Worm (Caenorhabditis elegans): ENCODE data around the gene R09E10.5.

Gene R09E10.5

ce11 chrIV:10302203-10302602 lies at the start of gene R09E10.5:
Gene R09E10.5, minus strand, starts transcription at chrIV:10302303.
- TF ChIP-seq mel-28 (tag; optimal IDR thresholded peaks at IDR 0.05; ENCODE audit: borderline replicate concordance) (no peak), Y56A3A.18 (GFP tag; IDR thresholded peaks at IDR 0.05) (no peak), nhr-90 (tag; optimal IDR thresholded peaks at IDR 0.05) (no peak), ceh-40 (GFP tag; IDR thresholded peaks at IDR 0.05) (no peak), hmg-20 (GFP tag; IDR thresholded peaks at IDR 0.05) (no peak), D2030.7 (GFP tag; IDR thresholded peaks at IDR 0.05) (no peak), pha-4 (tag; optimal IDR thresholded peaks at IDR 0.05) (no peak), snpc-4 (GFP tag; optimal IDR thresholded peaks at IDR 0.05) (no peak), snpc-4 (tag; optimal IDR thresholded peaks at IDR 0.05) (no peak), C06A6.2 (GFP tag; conservative IDR thresholded peaks at IDR 0.05) (no peak), Y67H2A.10 (GFP tag; conservative IDR thresholded peaks at IDR 0.05) (no peak), aptf-3 (GFP tag; IDR thresholded peaks at IDR 0.05) (no peak), F52B5.7 (tag; optimal IDR thresholded peaks at IDR 0.05) (no peak), pbrm-1 (GFP tag; IDR thresholded peaks at IDR 0.05) (no peak), B0336.3 (GFP tag; IDR thresholded peaks at IDR 0.05) (no peak)

- TF ChIP-seq nhr-80 (tag; optimal IDR thresholded peaks at IDR 0.05), result peak; percentile 68
- TF ChIP-seq aptf-3 (GFP tag; IDR thresholded peaks at IDR 0.05), result no peak
- TF ChIP-seq F10E7.11 (tag; optimal IDR thresholded peaks at IDR 0.05), result no peak
These were observed 48.0 kb upstream of the R09E10.5 start, which contains the start of the genes unc-43 and Y43C5B.3 for ce11 chrIV:10349871-10350640. Gene unc-43, minus strand, starts transcription at chrIV:10350217. Gene Y43C5B.3, plus strand, starts transcription at chrIV:10350590.

- TF ChIP-seq bed-2 (GFP tag; IDR thresholded peaks at IDR 0.05) (no peak), egrh-3 (GFP tag; IDR thresholded peaks at IDR 0.05) (no peak), dox-1 (GFP tag; IDR thresholded peaks at IDR 0.05) (no peak), him-1 (tag; optimal IDR thresholded peaks at IDR 0.05) (no peak), hrde-1 (tag; optimal IDR thresholded peaks at IDR 0.05; ENCODE audit: borderline replicate concordance) (no peak), ceh-58 (GFP tag; IDR thresholded peaks at IDR 0.05) (no peak), hmg-20 (GFP tag; IDR thresholded peaks at IDR 0.05) (no peak), lag-1 (GFP tag; IDR thresholded peaks at IDR 0.05) (no peak), unc-130 (GFP tag; optimal IDR thresholded peaks at IDR 0.05) (no peak), aptf-2 (GFP tag; conservative IDR thresholded peaks at IDR 0.05) (no peak)
These were observed 45.4 kb upstream of the R09E10.5 start for ce11 chrIV:10347528-10347927.

ce11 chrIV:10346948-10347347 lies 44.8 kb upstream of the R09E10.5 start:
- TF ChIP-seq ceh-79 (tag; optimal IDR thresholded peaks at IDR 0.05) (no peak), unc-130 (GFP tag; optimal IDR thresholded peaks at IDR 0.05) (no peak), hsf-1 (GFP tag; IDR thresholded peaks at IDR 0.05) (no peak), snpc-3.4 (tag; optimal IDR thresholded peaks at IDR 0.05) (no peak), xnd-1 (tag; optimal IDR thresholded peaks at IDR 0.05) (no peak), sea-2 (GFP tag; IDR thresholded peaks at IDR 0.05) (no peak), egrh-3 (GFP tag; IDR thresholded peaks at IDR 0.05) (no peak), cebp-2 (GFP tag; IDR thresholded peaks at IDR 0.05) (no peak), ztf-28 (GFP tag; IDR thresholded peaks at IDR 0.05) (no peak), him-1 (tag; optimal IDR thresholded peaks at IDR 0.05) (no peak), lin-26 (GFP tag; IDR thresholded peaks at IDR 0.05) (no peak), B0019.2 (GFP tag; conservative IDR thresholded peaks at IDR 0.05) (no peak)
